Worm (Caenorhabditis elegans): Measurements from ENCODE around the gene zif-1.

- TF ChIP-seq ceh-13 (GFP tag; optimal IDR thresholded peaks at IDR 0.05), result no peak
- TF ChIP-seq flt-1 (GFP tag; IDR thresholded peaks at IDR 0.05), result no peak
- TF ChIP-seq hmbx-1 (tag; optimal IDR thresholded peaks at IDR 0.05), result no peak
- no peak for TF ChIP-seq ama-1 (optimal IDR thresholded peaks at IDR 0.05)
- no peak for TF ChIP-seq scrt-1 (GFP tag; IDR thresholded peaks at IDR 0.05)
- no peak for TF ChIP-seq pes-1 (GFP tag; IDR thresholded peaks at IDR 0.05)
- no peak for TF ChIP-seq ets-7 (tag; optimal IDR thresholded peaks at IDR 0.05)
- TF ChIP-seq tbx-37 (GFP tag; conservative IDR thresholded peaks at IDR 0.05), result no peak
- TF ChIP-seq F13C5.2 (tag; optimal IDR thresholded peaks at IDR 0.05), result no peak
- TF ChIP-seq aly-1 (tag; optimal IDR thresholded peaks at IDR 0.05), result no peak
- no peak for TF ChIP-seq ceh-36 (tag; optimal IDR thresholded peaks at IDR 0.05)
These were observed 49.1 kb downstream of the zif-1 start for ce11 chrIII:9051714-9052113.
